Fruit fly (Drosophila melanogaster) whole organism, embryonic: ENCODE measurements around the gene how.

Experiments used
- Abd-B ChIP-seq: fragments of 200-800 bp; sonication (Bioruptor generic); optimal IDR thresholded peaks from 2 replicates; lab custom pipeline; 2018; ENCODE audit warnings: missing biosample characterization, mild to moderate bottlenecking, missing genetic modification characterization, moderate library complexity
- Aef1 ChIP-seq: fragments of 200-800 bp; sonication (Bioruptor generic); IDR thresholded peaks from 3 replicates; pipeline ENCODE4 v1.3.6; 2022; ENCODE audit warnings: missing biosample characterization, missing genetic modification characterization
- Awh ChIP-seq: fragments of 200-800 bp; sonication (Bioruptor generic); IDR thresholded peaks from 2 replicates; pipeline ENCODE4, ENCODE4 v1.3.6; 2022; ENCODE audit warnings: missing biosample characterization, missing genetic modification characterization
- CG10366 ChIP-seq: fragments of 200-800 bp; sonication (Bioruptor generic); IDR thresholded peaks from 2 replicates; pipeline ENCODE4 v1.3.6; 2022; ENCODE audit warnings: missing biosample characterization, missing genetic modification characterization
- CG11093 ChIP-seq: fragments of 200-800 bp; sonication (Bioruptor generic); IDR thresholded peaks from 3 replicates; pipeline ENCODE4 v1.3.6; 2022; ENCODE audit warnings: missing biosample characterization, missing genetic modification characterization
- CG11456 ChIP-seq: fragments of 200-800 bp; sonication (Bioruptor generic); IDR thresholded peaks from 3 replicates; pipeline ENCODE4 v1.3.6; 2022; ENCODE audit warnings: missing biosample characterization, missing genetic modification characterization
- CG12071 ChIP-seq: fragments of 200-800 bp; sonication (Bioruptor generic); optimal IDR thresholded peaks from 3 replicates; lab custom pipeline; 2018; ENCODE audit warnings: missing biosample characterization, mild to moderate bottlenecking, missing genetic modification characterization
- CG1233 ChIP-seq: fragments of 200-800 bp; sonication (Bioruptor generic); optimal IDR thresholded peaks from 4 replicates; lab custom pipeline; 2018; ENCODE audit warnings: missing biosample characterization, mild to moderate bottlenecking, missing genetic modification characterization
- CG12769 ChIP-seq: fragments of 200-800 bp; sonication (Bioruptor generic); optimal IDR thresholded peaks from 2 replicates; lab custom pipeline; 2019; ENCODE audit warnings: missing biosample characterization, mild to moderate bottlenecking, missing genetic modification characterization, moderate library complexity
- CG30403 ChIP-seq: fragments of 200-800 bp; sonication (Bioruptor generic); optimal IDR thresholded peaks from 3 replicates; lab custom pipeline; 2016; ENCODE audit warnings: missing biosample characterization, missing genetic modification characterization
- CG31224 ChIP-seq: fragments of 200-800 bp; sonication (Bioruptor generic); IDR thresholded peaks from 2 replicates; pipeline ENCODE4 v1.3.6; 2022; ENCODE audit warnings: missing biosample characterization, missing genetic modification characterization
- CG32767 ChIP-seq: fragments of 200-800 bp; sonication (Bioruptor generic); IDR thresholded peaks from 2 replicates; pipeline ENCODE4 v1.3.6; 2022; ENCODE audit warnings: missing biosample characterization, missing genetic modification characterization
- CG34422 ChIP-seq: fragments of 200-800 bp; sonication (Bioruptor generic); IDR thresholded peaks from 3 replicates; pipeline ENCODE4 v1.3.6; 2022; ENCODE audit warnings: missing biosample characterization, missing genetic modification characterization
- CG3838 ChIP-seq: fragments of 200-800 bp; sonication (Bioruptor generic); optimal IDR thresholded peaks from 3 replicates; lab custom pipeline; 2016; ENCODE audit warnings: missing biosample characterization, missing genetic modification characterization
- CG5953 ChIP-seq: fragments of 200-800 bp; sonication (Bioruptor generic); IDR thresholded peaks from 2 replicates; pipeline ENCODE4 v1.3.6; 2022; ENCODE audit warnings: missing biosample characterization, missing genetic modification characterization
- CG6175 ChIP-seq: fragments of 200-800 bp; sonication (Bioruptor generic); IDR thresholded peaks from 3 replicates; pipeline ENCODE4 v1.3.6; 2022; ENCODE audit warnings: missing biosample characterization, missing genetic modification characterization
- CG7357 ChIP-seq: fragments of 200-800 bp; sonication (Bioruptor generic); IDR thresholded peaks from 3 replicates; pipeline ENCODE4 v1.3.6; 2022; ENCODE audit warnings: missing biosample characterization, missing genetic modification characterization
- CG7372 ChIP-seq: fragments of 200-800 bp; sonication (Bioruptor generic); IDR thresholded peaks from 2 replicates; pipeline ENCODE4 v1.3.6; 2022; ENCODE audit warnings: missing biosample characterization, missing genetic modification characterization
- CG7839 ChIP-seq: fragments of 200-800 bp; sonication (Bioruptor generic); optimal IDR thresholded peaks from 3 replicates; lab custom pipeline; 2018; ENCODE audit warnings: missing biosample characterization, mild to moderate bottlenecking, missing genetic modification characterization, moderate library complexity
- CG8089 ChIP-seq: fragments of 200-800 bp; sonication (Bioruptor generic); optimal IDR thresholded peaks from 3 replicates; lab custom pipeline; 2016; ENCODE audit warnings: missing biosample characterization, missing genetic modification characterization
- Dbx ChIP-seq: fragments of 200-800 bp; sonication (Bioruptor generic); IDR thresholded peaks from 3 replicates; pipeline ENCODE4 v1.3.6; 2022; ENCODE audit warnings: missing biosample characterization, missing genetic modification characterization
- Lhr ChIP-seq: fragments of 200-800 bp; sonication (Bioruptor generic); optimal IDR thresholded peaks from 3 replicates; lab custom pipeline; 2017; ENCODE audit warnings: mild to moderate bottlenecking, missing biosample characterization, missing genetic modification reagents, missing genetic modification characterization
- Lim3 ChIP-seq: fragments of 200-800 bp; sonication (Bioruptor generic); IDR thresholded peaks from 2 replicates; pipeline ENCODE4 v1.3.6; 2022; ENCODE audit warnings: missing biosample characterization, missing genetic modification characterization
- NC2β ChIP-seq: fragments of 200-800 bp; sonication (Bioruptor generic); optimal IDR thresholded peaks from 2 replicates; lab custom pipeline; 2016; ENCODE audit warnings: missing biosample characterization, missing genetic modification characterization
- NFAT ChIP-seq: fragments of 200-800 bp; sonication (Bioruptor generic); IDR thresholded peaks from 2 replicates; pipeline ENCODE4 v1.3.6; 2022; ENCODE audit warnings: missing biosample characterization, missing genetic modification characterization
- Oli ChIP-seq: fragments of 200-800 bp; sonication (Bioruptor generic); optimal IDR thresholded peaks from 2 replicates; lab custom pipeline; 2018; ENCODE audit warnings: missing biosample characterization, mild to moderate bottlenecking, missing genetic modification characterization, moderate library complexity
- Rfx ChIP-seq: fragments of 200-800 bp; sonication (Bioruptor generic); IDR thresholded peaks from 2 replicates; pipeline ENCODE4 v1.3.6; 2022; ENCODE audit warnings: missing biosample characterization, missing genetic modification characterization
- Sry-β ChIP-seq: fragments of 200-800 bp; sonication (Bioruptor generic); optimal IDR thresholded peaks from 2 replicates; lab custom pipeline; 2018; ENCODE audit warnings: missing biosample characterization, mild to moderate bottlenecking, missing genetic modification characterization, moderate library complexity
- Ssrp ChIP-seq: fragments of 200-800 bp; sonication (Bioruptor generic); optimal IDR thresholded peaks from 2 replicates; lab custom pipeline; 2018; ENCODE audit warnings: missing biosample characterization, mild to moderate bottlenecking, missing genetic modification characterization, moderate library complexity
- Tbp ChIP-seq: fragments of >200 bp; optimal IDR thresholded peaks from 2 replicates; lab custom pipeline; 2018; ENCODE audit warnings: missing biosample characterization, missing genetic modification characterization
- Trl ChIP-seq, 3 experiments: fragments of >200 bp in 2 of 3; fragments of 200-800 bp in 1 of 3; sonication (Bioruptor generic) in 1 of 3; optimal IDR thresholded peaks; 2 replicates in 1 of 3; 3 replicates in 2 of 3; lab custom pipeline; 2016 to 2017; ENCODE audit warnings: missing biosample characterization in 1 of 3, missing genetic modification characterization in 1 of 3
- aop ChIP-seq: fragments of 200-800 bp; sonication (Bioruptor generic); IDR thresholded peaks from 2 replicates; pipeline ENCODE4 v1.3.6; 2022; ENCODE audit warnings: missing biosample characterization, missing genetic modification characterization
- ara ChIP-seq: fragments of 200-800 bp; sonication (Bioruptor generic); IDR thresholded peaks from 2 replicates; pipeline ENCODE4 v1.3.6; 2022; ENCODE audit warnings: missing biosample characterization, missing genetic modification characterization
- ato ChIP-seq: fragments of 200-800 bp; sonication (Bioruptor generic); IDR thresholded peaks from 2 replicates; pipeline ENCODE4 v1.3.6; 2022; ENCODE audit warnings: missing biosample characterization, missing genetic modification characterization; ENCODE audit not compliant: partially characterized antibody
- cad ChIP-seq: fragments of >200 bp; optimal IDR thresholded peaks from 2 replicates; lab custom pipeline; 2017; ENCODE audit warnings: missing biosample characterization, missing genetic modification characterization
- chm ChIP-seq: fragments of 200-800 bp; sonication (Bioruptor generic); IDR thresholded peaks from 2 replicates; pipeline ENCODE4 v1.3.6; 2022; ENCODE audit warnings: missing biosample characterization, missing genetic modification characterization
- croc ChIP-seq: fragments of 200-800 bp; sonication (Bioruptor generic); conservative IDR thresholded peaks from 3 replicates; pipeline ENCODE4 v1.3.6; 2022; ENCODE audit warnings: missing biosample characterization, missing genetic modification characterization
- disco-r ChIP-seq: fragments of 200-800 bp; sonication (Bioruptor generic); optimal IDR thresholded peaks from 2 replicates; lab custom pipeline; 2016; ENCODE audit warnings: missing biosample characterization, missing genetic modification characterization
- dysf ChIP-seq: fragments of 200-800 bp; sonication (Bioruptor generic); IDR thresholded peaks from 3 replicates; pipeline ENCODE4 v1.3.6; 2022; ENCODE audit warnings: missing biosample characterization, missing genetic modification characterization
- ems ChIP-seq: fragments of 200-800 bp; sonication (Bioruptor generic); optimal IDR thresholded peaks from 3 replicates; lab custom pipeline; 2016; ENCODE audit warnings: missing biosample characterization, missing genetic modification characterization
- gce ChIP-seq: fragments of 200-800 bp; sonication (Bioruptor generic); IDR thresholded peaks from 3 replicates; pipeline ENCODE4 v1.3.6; 2022; ENCODE audit warnings: missing biosample characterization, missing genetic modification characterization
- gem ChIP-seq: fragments of 200-800 bp; sonication (Bioruptor generic); optimal IDR thresholded peaks from 2 replicates; lab custom pipeline; 2019; ENCODE audit warnings: missing biosample characterization, mild to moderate bottlenecking, missing genetic modification characterization, moderate library complexity
- her ChIP-seq: fragments of 200-800 bp; sonication (Bioruptor generic); optimal IDR thresholded peaks from 2 replicates; lab custom pipeline; 2016; ENCODE audit warnings: missing biosample characterization, missing genetic modification characterization
- mam ChIP-seq: fragments of 200-800 bp; sonication (Bioruptor generic); optimal IDR thresholded peaks from 3 replicates; lab custom pipeline; 2016; ENCODE audit warnings: missing biosample characterization, missing genetic modification characterization
- pan ChIP-seq, 4 experiments: fragments of >200 bp in 3 of 4; fragments of 200-800 bp in 1 of 4; sonication (Bioruptor generic) in 1 of 4; optimal IDR thresholded peaks in 3 of 4; IDR thresholded peaks in 1 of 4; 2 replicates each; pipeline versions ENCODE4 v1.3.6 to Lab custom; 2017 to 2022; ENCODE audit warnings: missing biosample characterization in 2 of 4, missing genetic modification characterization in 2 of 4, mixed read lengths in 1 of 4
- pfk ChIP-seq: fragments of 200-800 bp; sonication (Bioruptor generic); optimal IDR thresholded peaks from 2 replicates; lab custom pipeline; 2018; ENCODE audit warnings: missing biosample characterization, mild to moderate bottlenecking, missing genetic modification characterization, moderate library complexity
- slou ChIP-seq: fragments of 200-800 bp; sonication (Bioruptor generic); optimal IDR thresholded peaks from 3 replicates; lab custom pipeline; 2016; ENCODE audit warnings: missing biosample characterization, missing genetic modification characterization
- trh ChIP-seq: fragments of 200-800 bp; sonication (Bioruptor generic); optimal IDR thresholded peaks from 2 replicates; lab custom pipeline; 2016; ENCODE audit warnings: missing biosample characterization, missing genetic modification characterization
- vvl ChIP-seq: fragments of 200-800 bp; sonication (Bioruptor generic); IDR thresholded peaks from 2 replicates; pipeline ENCODE4 v1.3.6; 2022; ENCODE audit warnings: missing biosample characterization, missing genetic modification characterization
- wor ChIP-seq: fragments of 200-800 bp; sonication (Bioruptor generic); IDR thresholded peaks from 2 replicates; pipeline ENCODE4 v1.3.6; 2022; ENCODE audit warnings: missing biosample characterization, missing genetic modification characterization

The how gene

dm6 chr3R:22049134-22049796 is 7.3 kb downstream of the how start (continued):
- TF ChIP-seq disco-r (GFP tag; lab: Kevin White, UChicago) (peak; percentile 66), chm (GFP tag; lab: Robert Waterston, UW) (peak; percentile 88), CG10366 (GFP tag; lab: Robert Waterston, UW) (peak; percentile 84), Dbx (GFP tag; lab: Robert Waterston, UW) (peak; percentile 81), Awh (GFP tag; lab: Robert Waterston, UW) (peak; percentile 74), ato (GFP tag; lab: Robert Waterston, UW) (no peak), wor (GFP tag; lab: Robert Waterston, UW) (peak; percentile 70), NFAT (GFP tag; lab: Robert Waterston, UW) (peak; percentile 37; the same call in 1 of the 2 replicates), Lim3 (GFP tag; lab: Robert Waterston, UW) (0 out of 2 replicates have a peak, but pooled peaks have one; percentile 27), Tbp (GFP tag; lab: Kevin White, UChicago) (no peak), pan (optimal IDR thresholded peaks at IDR 0.05; lab: Kevin White, UChicago) (no peak), pan (GFP tag; optimal IDR thresholded peaks at IDR 0.05 in 1 of 2, IDR thresholded peaks at IDR 0.05 in 1 of 2) (peak in 1 of 2 experiments; percentile 87), Aef1 (peak; percentile 81), croc (GFP tag; lab: Robert Waterston, UW) (peak; percentile 68), CG8089 (GFP tag; lab: Kevin White, UChicago) (peak; percentile 53), CG32767 (peak; percentile 73), Oli (tag; lab: Kevin White, UChicago) (peak; percentile 81), gce (GFP tag; lab: Robert Waterston, UW) (0 out of 3 replicates have a peak, but pooled peaks have one; percentile 38), Ssrp (tag; lab: Kevin White, UChicago) (peak; percentile 71), Sry-β (no peak), CG3838 (GFP tag; lab: Kevin White, UChicago) (peak; percentile 47), CG1233 (GFP tag; lab: Kevin White, UChicago) (peak; percentile 74), aop (GFP tag; lab: Robert Waterston, UW) (no peak), CG7839 (tag; lab: Kevin White, UChicago) (peak; percentile 85), her (GFP tag; lab: Kevin White, UChicago) (peak; percentile 69), CG11456 (GFP tag; lab: Robert Waterston, UW) (peak; percentile 72), Trl (optimal IDR thresholded peaks at IDR 0.05; lab: Kevin White, UChicago) (no peak), Trl (GFP tag; optimal IDR thresholded peaks at IDR 0.05; lab: Kevin White, UChicago) (peak; percentile 67), pfk (GFP tag; lab: Kevin White, UChicago) (no peak), CG7357 (GFP tag; lab: Robert Waterston, UW) (peak; percentile 50; the same call in 2 of the 3 replicates), Rfx (GFP tag; lab: Robert Waterston, UW) (peak; percentile 89), dysf (peak; percentile 87), ara (GFP tag; lab: Robert Waterston, UW) (peak; percentile 74; the same call in 1 of the 2 replicates), Abd-B (GFP tag; lab: Kevin White, UChicago) (peak; percentile 69), CG6175 (GFP tag; lab: Robert Waterston, UW) (peak; percentile 57; the same call in 1 of the 3 replicates), CG31224 (peak; percentile 64), mam (peak; percentile 77), CG5953 (GFP tag; lab: Robert Waterston, UW) (peak; percentile 79), Lhr (GFP tag; lab: Kevin White, UChicago) (peak; percentile 14), cad (GFP tag; lab: Kevin White, UChicago) (no peak), CG12071 (GFP tag; lab: Kevin White, UChicago) (peak; percentile 80), NC2β (GFP tag; lab: Kevin White, UChicago) (peak; percentile 59), vvl (peak; percentile 89), ems (GFP tag; lab: Kevin White, UChicago) (peak; percentile 58), CG30403 (GFP tag; lab: Kevin White, UChicago) (peak; percentile 84), slou (GFP tag; lab: Kevin White, UChicago) (peak; percentile 40), CG12769 (tag; lab: Kevin White, UChicago) (peak; percentile 92), CG11093 (GFP tag; lab: Robert Waterston, UW) (peak; percentile 82), CG34422 (GFP tag; lab: Robert Waterston, UW) (peak; percentile 77), gem (tag; lab: Kevin White, UChicago) (peak; percentile 89), trh (GFP tag; lab: Kevin White, UChicago) (peak; percentile 32), CG7372 (no peak)
